Worm (Caenorhabditis elegans): ENCODE measurements around the gene Y110A2AL.6.

DNA sequence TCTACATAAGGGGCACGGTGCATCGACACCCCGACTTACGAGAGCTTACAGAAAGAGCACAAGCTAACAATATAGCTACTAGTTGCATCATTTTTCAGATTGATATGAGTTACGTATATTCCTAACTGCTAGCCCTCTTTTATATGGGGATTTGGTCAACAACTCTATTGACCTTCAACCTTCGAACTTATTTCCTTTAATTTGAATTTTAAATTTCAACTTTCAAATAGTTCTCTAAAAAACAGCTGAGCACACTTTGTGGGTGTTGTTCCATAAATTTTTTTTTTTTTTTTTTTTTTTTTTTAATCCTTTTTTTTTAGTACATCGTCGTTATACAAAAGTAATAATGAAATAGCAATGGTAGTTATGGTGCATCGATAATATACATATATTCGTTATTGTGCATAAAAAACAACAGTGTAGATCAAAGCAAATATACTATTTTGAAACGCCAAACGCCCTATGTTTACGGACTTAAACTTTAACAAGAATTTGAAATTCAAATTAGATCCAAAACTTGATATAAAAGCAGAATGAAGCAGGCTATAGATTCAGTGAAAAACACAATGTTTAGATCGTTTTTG is 25.2 kb upstream of the Y110A2AL.6 start, which contains the start of the genes Y110A2AL.9 and Y110A2AL.3:
- TF ChIP-seq W03F9.2 (tag; optimal IDR thresholded peaks at IDR 0.05) (no peak), dao-5 (tag; optimal IDR thresholded peaks at IDR 0.05) (no peak), him-1 (tag; optimal IDR thresholded peaks at IDR 0.05) (no peak)
